Fruit fly (Drosophila melanogaster) whole organism, embryonic: ENCODE measurements around the gene CG32102.

ENCODE experiments used
- Awh ChIP-seq: fragments of 200-800 bp; sonication (Bioruptor generic); IDR thresholded peaks from 2 replicates; pipeline ENCODE4, ENCODE4 v1.3.6; 2022; ENCODE audit warnings: missing biosample characterization, missing genetic modification characterization
- BEAF-32 ChIP-seq: fragments of 200-800 bp; sonication (Bioruptor generic); optimal IDR thresholded peaks from 3 replicates; lab custom pipeline; 2017; ENCODE audit warnings: missing biosample characterization, missing genetic modification characterization, mild to moderate bottlenecking, moderate library complexity, missing genetic modification reagents
- C15 ChIP-seq: fragments of 200-800 bp; sonication (Bioruptor generic); IDR thresholded peaks from 3 replicates; pipeline ENCODE4 v1.3.6; 2022; ENCODE audit warnings: missing biosample characterization, missing genetic modification characterization
- CG10366 ChIP-seq: fragments of 200-800 bp; sonication (Bioruptor generic); IDR thresholded peaks from 2 replicates; pipeline ENCODE4 v1.3.6; 2022; ENCODE audit warnings: missing biosample characterization, missing genetic modification characterization
- CG11085 ChIP-seq: fragments of 200-800 bp; sonication (Bioruptor generic); IDR thresholded peaks from 2 replicates; pipeline ENCODE4 v1.3.6; 2022; ENCODE audit warnings: missing biosample characterization, missing genetic modification characterization
- CG12104 ChIP-seq: fragments of 200-800 bp; sonication (Bioruptor generic); optimal IDR thresholded peaks from 3 replicates; lab custom pipeline; 2016; ENCODE audit warnings: missing biosample characterization, missing genetic modification characterization
- CG12299 ChIP-seq: fragments of 200-800 bp; sonication (Bioruptor generic); optimal IDR thresholded peaks from 2 replicates; lab custom pipeline; 2018; ENCODE audit warnings: missing biosample characterization, mild to moderate bottlenecking, missing genetic modification characterization
- CG1233 ChIP-seq: fragments of 200-800 bp; sonication (Bioruptor generic); optimal IDR thresholded peaks from 4 replicates; lab custom pipeline; 2018; ENCODE audit warnings: missing biosample characterization, mild to moderate bottlenecking, missing genetic modification characterization
- CG12744 ChIP-seq: fragments of 200-800 bp; sonication (Bioruptor generic); optimal IDR thresholded peaks from 2 replicates; lab custom pipeline; 2016; ENCODE audit warnings: missing biosample characterization, missing genetic modification characterization
- CG13296 ChIP-seq: fragments of 200-800 bp; sonication (Bioruptor generic); optimal IDR thresholded peaks from 3 replicates; lab custom pipeline; 2018; ENCODE audit warnings: missing biosample characterization, mild to moderate bottlenecking, missing genetic modification characterization
- CG13424 ChIP-seq: fragments of 200-800 bp; sonication (Bioruptor generic); optimal IDR thresholded peaks from 2 replicates; lab custom pipeline; 2019; ENCODE audit warnings: missing biosample characterization, mild to moderate bottlenecking, missing genetic modification characterization, moderate library complexity
- CG15073 ChIP-seq: fragments of 200-800 bp; sonication (Bioruptor generic); optimal IDR thresholded peaks from 2 replicates; lab custom pipeline; 2016; ENCODE audit warnings: missing biosample characterization, missing genetic modification characterization
- CG15269 ChIP-seq: fragments of 200-800 bp; sonication (Bioruptor generic); optimal IDR thresholded peaks from 2 replicates; lab custom pipeline; 2018; ENCODE audit warnings: missing biosample characterization, mild to moderate bottlenecking, missing genetic modification characterization, moderate library complexity
- CG1602 ChIP-seq: fragments of 200-800 bp; sonication (Bioruptor generic); optimal IDR thresholded peaks from 3 replicates; lab custom pipeline; 2016; ENCODE audit warnings: missing biosample characterization, missing genetic modification characterization
- CG16863 ChIP-seq: fragments of 200-800 bp; sonication (Bioruptor generic); optimal IDR thresholded peaks from 3 replicates; lab custom pipeline; 2016; ENCODE audit warnings: missing biosample characterization, missing genetic modification characterization
- CG30431 ChIP-seq: fragments of 200-800 bp; sonication (Bioruptor generic); optimal IDR thresholded peaks from 2 replicates; lab custom pipeline; 2017; ENCODE audit warnings: missing biosample characterization, missing genetic modification characterization
- CG3065 ChIP-seq: fragments of 200-800 bp; sonication (Bioruptor generic); optimal IDR thresholded peaks from 2 replicates; lab custom pipeline; 2016; ENCODE audit warnings: missing biosample characterization, missing genetic modification characterization
- CG43689 ChIP-seq: fragments of 200-800 bp; sonication (Bioruptor generic); IDR thresholded peaks from 2 replicates; pipeline ENCODE4 v1.3.6; 2022; ENCODE audit warnings: missing biosample characterization, missing genetic modification characterization
- CG4730 ChIP-seq: fragments of 200-800 bp; sonication (Bioruptor generic); IDR thresholded peaks from 2 replicates; pipeline ENCODE4 v1.3.6; 2022; ENCODE audit warnings: missing biosample characterization, missing genetic modification characterization
- CG6254 ChIP-seq: fragments of 200-800 bp; sonication (Bioruptor generic); optimal IDR thresholded peaks from 3 replicates; lab custom pipeline; 2017; ENCODE audit warnings: mild to moderate bottlenecking, missing biosample characterization, missing genetic modification reagents, missing genetic modification characterization
- CG6654 ChIP-seq: fragments of 200-800 bp; sonication (Bioruptor generic); optimal IDR thresholded peaks from 2 replicates; lab custom pipeline; 2017; ENCODE audit warnings: missing biosample characterization, mild to moderate bottlenecking, missing genetic modification characterization
- D19A ChIP-seq: fragments of 200-800 bp; optimal IDR thresholded peaks from 3 replicates; lab custom pipeline; 2019; ENCODE audit warnings: missing biosample characterization, mild to moderate bottlenecking, missing genetic modification characterization, moderate library complexity
- Dbx ChIP-seq: fragments of 200-800 bp; sonication (Bioruptor generic); IDR thresholded peaks from 3 replicates; pipeline ENCODE4 v1.3.6; 2022; ENCODE audit warnings: missing biosample characterization, missing genetic modification characterization
- Dek ChIP-seq: fragments of 200-800 bp; sonication (Bioruptor generic); optimal IDR thresholded peaks from 3 replicates; lab custom pipeline; 2019; ENCODE audit warnings: missing biosample characterization, mild to moderate bottlenecking, missing genetic modification characterization, moderate library complexity
- Doc2 ChIP-seq: fragments of 200-800 bp; sonication (Bioruptor generic); IDR thresholded peaks from 2 replicates; pipeline ENCODE4 v1.3.6; 2022; ENCODE audit warnings: missing biosample characterization, missing genetic modification characterization
- Drgx ChIP-seq: fragments of 200-800 bp; sonication (Bioruptor generic); IDR thresholded peaks from 2 replicates; pipeline ENCODE4 v1.3.6; 2022; ENCODE audit warnings: missing biosample characterization, missing genetic modification characterization
- Eip74EF ChIP-seq, 2 experiments: fragments of 200-800 bp in 1 of 2; fragments of >200 bp in 1 of 2; sonication (Bioruptor generic) in 1 of 2; optimal IDR thresholded peaks; 2 replicates each; lab custom pipeline; 2017 to 2019; ENCODE audit warnings: missing biosample characterization in 2 of 2, missing genetic modification characterization in 2 of 2, mild to moderate bottlenecking in 1 of 2, moderate library complexity in 1 of 2
- Fer3 ChIP-seq: fragments of 200-800 bp; sonication (Bioruptor generic); optimal IDR thresholded peaks from 2 replicates; lab custom pipeline; 2018; ENCODE audit warnings: missing biosample characterization, mild to moderate bottlenecking, missing genetic modification characterization, moderate library complexity
- HLH3B ChIP-seq: fragments of 200-800 bp; sonication (Bioruptor generic); IDR thresholded peaks from 2 replicates; pipeline ENCODE4 v1.3.6; 2022; ENCODE audit warnings: missing biosample characterization, missing genetic modification characterization
- Neu2 ChIP-seq: fragments of 200-800 bp; sonication (Bioruptor generic); optimal IDR thresholded peaks from 3 replicates; lab custom pipeline; 2016; ENCODE audit warnings: missing biosample characterization, missing genetic modification characterization, borderline replicate concordance
- Opbp ChIP-seq: fragments of 200-800 bp; sonication (Bioruptor generic); IDR thresholded peaks from 3 replicates; pipeline ENCODE4 v1.3.6; 2022; ENCODE audit warnings: missing biosample characterization, missing genetic modification characterization; ENCODE audit not compliant: partially characterized antibody
- Sry-δ ChIP-seq: fragments of 200-800 bp; sonication (Bioruptor generic); optimal IDR thresholded peaks from 2 replicates; lab custom pipeline; 2016; ENCODE audit warnings: missing biosample characterization, missing genetic modification characterization
- Usf ChIP-seq: fragments of 200-800 bp; sonication (Bioruptor generic); optimal IDR thresholded peaks from 2 replicates; lab custom pipeline; 2017; ENCODE audit warnings: missing genotype, missing biosample characterization, missing genetic modification characterization
- cad ChIP-seq: fragments of >200 bp; optimal IDR thresholded peaks from 2 replicates; lab custom pipeline; 2017; ENCODE audit warnings: missing biosample characterization, missing genetic modification characterization
- cwo ChIP-seq: fragments of 200-800 bp; sonication (Bioruptor generic); optimal IDR thresholded peaks from 3 replicates; lab custom pipeline; 2017; ENCODE audit warnings: missing biosample characterization, missing genetic modification characterization, mild to moderate bottlenecking, moderate library complexity, missing genetic modification reagents
- disco-r ChIP-seq: fragments of 200-800 bp; sonication (Bioruptor generic); optimal IDR thresholded peaks from 2 replicates; lab custom pipeline; 2016; ENCODE audit warnings: missing biosample characterization, missing genetic modification characterization
- fru ChIP-seq: fragments of >200 bp; optimal IDR thresholded peaks from 2 replicates; lab custom pipeline; 2017
- ind ChIP-seq: fragments of 200-800 bp; sonication (Bioruptor generic); optimal IDR thresholded peaks from 3 replicates; lab custom pipeline; 2016; ENCODE audit warnings: missing biosample characterization, missing genetic modification characterization
- jigr1 ChIP-seq: fragments of 200-800 bp; sonication (Bioruptor generic); IDR thresholded peaks from 3 replicates; pipeline ENCODE4 v1.3.6; 2022; ENCODE audit warnings: missing biosample characterization, missing genetic modification characterization
- klu ChIP-seq: fragments of 200-800 bp; sonication (Bioruptor generic); IDR thresholded peaks from 2 replicates; pipeline ENCODE4 v1.3.6; 2022; ENCODE audit warnings: missing biosample characterization, missing genetic modification characterization
- knrl ChIP-seq: fragments of 200-800 bp; sonication (Bioruptor generic); IDR thresholded peaks from 3 replicates; pipeline ENCODE4 v1.3.6; 2022; ENCODE audit warnings: missing biosample characterization, missing genetic modification characterization; ENCODE audit not compliant: partially characterized antibody
- lbe ChIP-seq: fragments of 200-800 bp; sonication (Bioruptor generic); optimal IDR thresholded peaks from 2 replicates; lab custom pipeline; 2016; ENCODE audit warnings: missing biosample characterization, mild to moderate bottlenecking, missing genetic modification characterization
- prd ChIP-seq, 3 experiments: fragments of >200 bp in 2 of 3; fragments of 200-800 bp in 1 of 3; sonication (Bioruptor generic) in 1 of 3; optimal IDR thresholded peaks in 2 of 3; IDR thresholded peaks in 1 of 3; 2 replicates in 2 of 3; 3 replicates in 1 of 3; pipeline versions ENCODE4 v1.3.6 to Lab custom; 2017 to 2022; ENCODE audit warnings: missing biosample characterization in 1 of 3, missing genetic modification characterization in 1 of 3
- ranshi ChIP-seq: fragments of 200-800 bp; sonication (Bioruptor generic); IDR thresholded peaks from 2 replicates; pipeline ENCODE4 v1.3.6; 2022; ENCODE audit warnings: missing biosample characterization, missing genetic modification characterization
- repo ChIP-seq: fragments of 200-800 bp; sonication (Bioruptor generic); optimal IDR thresholded peaks from 2 replicates; lab custom pipeline; 2016; ENCODE audit warnings: missing biosample characterization, missing genetic modification characterization
- ro ChIP-seq: fragments of 200-800 bp; sonication (Bioruptor generic); IDR thresholded peaks from 2 replicates; pipeline ENCODE4 v1.3.6; 2022; ENCODE audit warnings: missing biosample characterization, missing genetic modification characterization
- so ChIP-seq: fragments of 200-800 bp; sonication (Bioruptor generic); IDR thresholded peaks from 3 replicates; pipeline ENCODE4 v1.3.6; 2022; ENCODE audit warnings: missing biosample characterization, missing genetic modification characterization
- sqz ChIP-seq: fragments of 200-800 bp; sonication (Bioruptor generic); optimal IDR thresholded peaks from 3 replicates; lab custom pipeline; 2018; ENCODE audit warnings: missing biosample characterization, mild to moderate bottlenecking, missing genetic modification characterization
- vnd ChIP-seq: fragments of 200-800 bp; sonication (Bioruptor generic); IDR thresholded peaks from 3 replicates; pipeline ENCODE4 v1.3.6; 2022; ENCODE audit warnings: missing biosample characterization, missing genetic modification characterization; ENCODE audit not compliant: partially characterized antibody
- wdn ChIP-seq: fragments of 200-800 bp; sonication (Bioruptor generic); IDR thresholded peaks from 2 replicates; pipeline ENCODE4 v1.3.6; 2022; ENCODE audit warnings: missing biosample characterization, missing genetic modification characterization

The CG32102 gene

DNA sequence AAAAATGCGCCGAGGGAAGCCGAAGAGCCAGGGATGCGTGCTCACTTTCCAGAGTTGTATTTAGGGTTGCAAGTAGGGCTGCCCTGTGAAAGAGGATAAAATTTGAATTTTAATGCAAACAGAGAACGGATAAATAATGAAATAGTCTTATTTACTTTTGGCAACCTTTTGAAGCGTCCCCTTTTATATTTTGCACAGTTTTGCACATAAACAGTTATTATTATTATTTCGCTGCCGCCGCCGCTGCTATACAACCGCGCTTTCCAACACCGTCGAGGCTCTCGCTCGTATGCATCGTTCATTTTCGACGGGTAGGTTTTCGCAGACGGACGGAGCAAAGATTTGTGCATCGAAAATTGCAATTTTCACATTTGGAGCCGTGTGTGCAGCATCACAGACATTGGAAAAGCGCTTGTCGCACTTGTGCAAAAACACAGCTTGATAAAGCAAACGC lies 45.2 kb upstream of the CG32102 start, which contains the start of the genes sti and tral (continued):
- TF ChIP-seq CG12744 (GFP tag; lab: Kevin White, UChicago) (peak; percentile 90), CG15269 (tag; lab: Kevin White, UChicago) (peak; percentile 80), Usf (peak; percentile 55), Sry-δ (peak; percentile 79), ro (peak; percentile 57; the same call in 1 of the 2 replicates), cwo (peak; percentile 77), ranshi (GFP tag; lab: Robert Waterston, UW) (peak; percentile 86), Opbp (GFP tag; lab: Robert Waterston, UW) (no peak), D19A (tag; lab: Kevin White, UChicago) (peak; percentile 47), HLH3B (peak; percentile 80), knrl (GFP tag; lab: Robert Waterston, UW) (peak; percentile 43; the same call in 1 of the 3 replicates), CG16863 (GFP tag; lab: Kevin White, UChicago) (peak; percentile 92), CG1602 (peak; percentile 88), CG13424 (tag; lab: Kevin White, UChicago) (peak; percentile 88), fru (lab: Kevin White, UChicago) (peak; percentile 38), lbe (peak; percentile 80), CG12104 (peak; percentile 80), cad (GFP tag; lab: Kevin White, UChicago) (no peak), Doc2 (GFP tag; lab: Robert Waterston, UW) (no peak; the same call in 1 of the 2 replicates), wdn (GFP tag; lab: Robert Waterston, UW) (peak; percentile 64), sqz (GFP tag; lab: Kevin White, UChicago) (peak; percentile 79), Awh (peak; percentile 61), prd (optimal IDR thresholded peaks at IDR 0.05; lab: Kevin White, UChicago) (no peak), prd (GFP tag; IDR thresholded peaks at IDR 0.05; lab: Robert Waterston, UW) (peak; percentile 89), CG10366 (GFP tag; lab: Robert Waterston, UW) (peak; percentile 83), Drgx (GFP tag; lab: Robert Waterston, UW) (peak; percentile 49), Neu2 (GFP tag; lab: Kevin White, UChicago) (peak; percentile 69), jigr1 (GFP tag; lab: Robert Waterston, UW) (peak; percentile 38; the same call in 1 of the 3 replicates), CG3065 (peak; percentile 64), vnd (GFP tag; lab: Robert Waterston, UW) (no peak), CG12299 (peak; percentile 68), C15 (GFP tag; lab: Robert Waterston, UW) (no peak), CG43689 (GFP tag; lab: Robert Waterston, UW) (peak; percentile 24; the same call in 1 of the 2 replicates), CG4730 (GFP tag; lab: Robert Waterston, UW) (peak; percentile 74), disco-r (peak; percentile 85), CG15073 (no peak), CG11085 (GFP tag; lab: Robert Waterston, UW) (peak; percentile 81), BEAF-32 (GFP tag; lab: Kevin White, UChicago) (peak; percentile 58), CG13296 (GFP tag; lab: Kevin White, UChicago) (peak; percentile 72), CG30431 (peak; percentile 83), Dbx (peak; percentile 91), ind (GFP tag; lab: Kevin White, UChicago) (peak; percentile 91), repo (peak; percentile 86), so (peak; percentile 68; the same call in 2 of the 3 replicates), CG6654 (GFP tag; lab: Kevin White, UChicago) (peak; percentile 52), CG1233 (GFP tag; lab: Kevin White, UChicago) (peak; percentile 82), Eip74EF (GFP tag; optimal IDR thresholded peaks at IDR 0.05; lab: Kevin White, UChicago) (no peak), Fer3 (tag; lab: Kevin White, UChicago) (peak; percentile 87), CG6254 (GFP tag; lab: Kevin White, UChicago) (peak; percentile 71), klu (peak; percentile 72), Dek (tag; lab: Kevin White, UChicago) (peak; percentile 83)
